Worm (Caenorhabditis elegans) whole organism, midembryonic: Measurements from ENCODE around the gene col-113.

Experiments
- flt-1 ChIP-seq: fragments of 200-800 bp; sonication (Bioruptor generic); IDR thresholded peaks from 2 replicates; pipeline ENCODE4 v1.3.6; 2022; ENCODE audit warnings: missing genetic modification characterization, missing compliant biosample characterization
- klf-2 ChIP-seq: fragments of 200-800 bp; sonication (Bioruptor generic); conservative IDR thresholded peaks from 2 replicates; pipeline ENCODE4 v1.3.6; 2022; ENCODE audit warnings: missing genetic modification reagents, missing genetic modification characterization, missing compliant biosample characterization
- ref-1 ChIP-seq: fragments of 200-800 bp; sonication (Bioruptor generic); conservative IDR thresholded peaks from 2 replicates; pipeline ENCODE4 v1.3.6; 2022; ENCODE audit warnings: missing genetic modification reagents, missing genetic modification characterization, missing compliant biosample characterization
- ztf-23 ChIP-seq: fragments of 200-800 bp; sonication (Bioruptor generic); IDR thresholded peaks from 2 replicates; pipeline ENCODE4 v1.3.6; 2022; ENCODE audit warnings: missing genetic modification reagents, missing genetic modification characterization, missing compliant biosample characterization

ce11 chrIV:7171222-7171621 is 18.9 kb upstream of the col-113 start, which contains the start of gene str-220:
- TF ChIP-seq flt-1 (GFP tag; lab: Robert Waterston, UW): no peak
- no peak for TF ChIP-seq ref-1
- no peak for TF ChIP-seq ztf-23
- TF ChIP-seq klf-2 (GFP tag; lab: Robert Waterston, UW): no peak
